Worm (Caenorhabditis elegans): ENCODE results near the gene der-2.

der-2 gene

DNA sequence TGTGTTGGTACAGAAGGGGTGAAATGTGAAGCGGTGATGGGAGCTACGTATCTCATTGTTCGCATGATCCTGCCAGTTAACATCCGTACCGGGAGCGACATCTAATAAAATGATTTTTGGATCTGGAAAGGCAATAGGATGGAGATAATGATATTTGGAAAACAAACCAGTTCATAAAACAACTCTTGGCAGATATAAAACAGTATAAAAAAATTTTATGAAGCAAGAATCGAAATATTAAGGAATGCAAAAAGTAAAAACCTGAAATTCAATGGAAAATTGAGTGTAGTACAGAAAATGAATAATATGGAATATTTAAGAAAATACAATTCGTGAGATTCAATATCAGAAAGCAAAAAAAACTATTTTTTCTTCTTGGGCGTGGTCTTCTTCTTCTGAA is 3.7 kb upstream of the der-2 start, which contains the start of gene hsp-75 (continued):
- no peak for TF ChIP-seq madf-9 (GFP tag; conservative IDR thresholded peaks at IDR 0.05)
- no peak for TF ChIP-seq dve-1 (tag; optimal IDR thresholded peaks at IDR 0.05; ENCODE audit: insufficient read depth)
- TF ChIP-seq gei-8 (GFP tag; optimal IDR thresholded peaks at IDR 0.05): no peak
- no peak for TF ChIP-seq egl-27 (tag; optimal IDR thresholded peaks at IDR 0.05)
- no peak for TF ChIP-seq lin-29 (GFP tag; IDR thresholded peaks at IDR 0.05)
- TF ChIP-seq D1046.2 (GFP tag; IDR thresholded peaks at IDR 0.05): no peak
- no peak for TF ChIP-seq mdt-29 (GFP tag; IDR thresholded peaks at IDR 0.05)

DNA sequence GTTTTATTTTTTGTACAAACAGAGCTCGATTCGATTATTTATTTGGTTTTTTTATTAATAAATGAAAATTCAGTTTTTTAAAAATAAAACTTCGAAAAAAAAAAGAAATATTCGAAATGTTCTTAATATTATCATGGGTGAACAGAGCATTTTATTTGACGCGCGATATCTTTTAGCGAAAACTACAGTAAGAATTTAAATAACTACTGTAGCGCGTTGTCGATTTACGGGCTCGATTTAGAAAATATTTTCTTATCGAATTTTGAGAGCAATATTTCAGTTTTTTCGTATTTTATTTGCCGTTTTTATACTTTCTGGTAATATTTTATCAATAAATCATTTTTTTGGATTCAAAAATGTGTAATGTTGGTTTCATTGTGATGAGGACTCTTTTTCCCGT is 1.8 kb downstream of the der-2 start:
- TF ChIP-seq ceh-62 (tag; optimal IDR thresholded peaks at IDR 0.05): no peak
- TF ChIP-seq nhr-10 (tag; optimal IDR thresholded peaks at IDR 0.05): no peak
- TF ChIP-seq nhr-102 (tag; optimal IDR thresholded peaks at IDR 0.05): peak; percentile 23
- no peak for TF ChIP-seq daf-16 (GFP tag; optimal IDR thresholded peaks at IDR 0.05)
- TF ChIP-seq daf-16 (tag; optimal IDR thresholded peaks at IDR 0.05): peak; percentile 1
- TF ChIP-seq duxl-1 (tag; optimal IDR thresholded peaks at IDR 0.05; ENCODE audit: poor library complexity): peak; percentile 16
- peak in 1 of 2 experiments; percentile 52 for TF ChIP-seq lsy-2 (tag; optimal IDR thresholded peaks at IDR 0.05)
- no peak for TF ChIP-seq lir-3 (tag; optimal IDR thresholded peaks at IDR 0.05)
- TF ChIP-seq tra-1 (GFP tag; IDR thresholded peaks at IDR 0.05): no peak
- no peak for TF ChIP-seq zag-1 (tag; optimal IDR thresholded peaks at IDR 0.05)
- peak; percentile 65 for TF ChIP-seq R02D3.7 (tag; optimal IDR thresholded peaks at IDR 0.05)

ce11 chrIII:7216924-7217521 is 5.9 kb downstream of the der-2 start:
- TF ChIP-seq cey-2 (tag; optimal IDR thresholded peaks at IDR 0.05; ENCODE audit: borderline replicate concordance, insufficient read depth) (no peak), dmd-6 (GFP tag; IDR thresholded peaks at IDR 0.05) (no peak), T20F7.1 (GFP tag; optimal IDR thresholded peaks at IDR 0.05) (no peak), ama-1 (optimal IDR thresholded peaks at IDR 0.05) (no peak), lsy-2 (tag; optimal IDR thresholded peaks at IDR 0.05) (peak in 1 of 2 experiments; percentile 18), nhr-48 (tag; optimal IDR thresholded peaks at IDR 0.05) (no peak), ceh-62 (tag; optimal IDR thresholded peaks at IDR 0.05) (no peak), duxl-1 (tag; optimal IDR thresholded peaks at IDR 0.05; ENCODE audit: poor library complexity) (no peak), ctbp-1 (GFP tag; IDR thresholded peaks at IDR 0.05) (no peak), egl-27 (tag; optimal IDR thresholded peaks at IDR 0.05) (no peak), egl-43 (GFP tag; IDR thresholded peaks at IDR 0.05) (no peak), snpc-4 (tag; optimal IDR thresholded peaks at IDR 0.05) (no peak), gei-8 (GFP tag; optimal IDR thresholded peaks at IDR 0.05) (no peak), lir-3 (tag; optimal IDR thresholded peaks at IDR 0.05) (no peak), lin-1 (GFP tag; IDR thresholded peaks at IDR 0.05) (no peak), ceh-32 (tag; optimal IDR thresholded peaks at IDR 0.05; ENCODE audit: poor library complexity) (no peak), lin-15B (tag; optimal IDR thresholded peaks at IDR 0.05) (no peak), mxl-2 (GFP tag; conservative IDR thresholded peaks at IDR 0.05) (no peak), nhr-28 (tag; optimal IDR thresholded peaks at IDR 0.05) (peak; percentile 5), ces-1 (GFP tag; optimal IDR thresholded peaks at IDR 0.05) (no peak), Y48G9A.11 (GFP tag; IDR thresholded peaks at IDR 0.05) (no peak), F10B5.3 (tag; optimal IDR thresholded peaks at IDR 0.05) (no peak), unc-39 (tag; optimal IDR thresholded peaks at IDR 0.05) (no peak), tra-1 (GFP tag; IDR thresholded peaks at IDR 0.05) (no peak), mdl-1 (tag; optimal IDR thresholded peaks at IDR 0.05) (peak in 1 of 2 experiments; percentile 0), mep-1 (tag; optimal IDR thresholded peaks at IDR 0.05) (no peak), dmd-9 (GFP tag; IDR thresholded peaks at IDR 0.05) (no peak), tag-97 (GFP tag; IDR thresholded peaks at IDR 0.05) (no peak), rbr-2 (tag; optimal IDR thresholded peaks at IDR 0.05) (no peak), T26A8.4 (GFP tag; IDR thresholded peaks at IDR 0.05) (no peak), nhr-237 (tag; optimal IDR thresholded peaks at IDR 0.05) (no peak), snpc-1.2 (GFP tag; IDR thresholded peaks at IDR 0.05) (no peak), D1046.2 (GFP tag; IDR thresholded peaks at IDR 0.05) (no peak), aha-1 (tag) (peak; percentile 84), Y105C5A.15 (GFP tag; IDR thresholded peaks at IDR 0.05) (no peak), F49E8.2 (tag; optimal IDR thresholded peaks at IDR 0.05; ENCODE audit: borderline replicate concordance) (no peak), nhr-11 (tag; optimal IDR thresholded peaks at IDR 0.05) (peak; percentile 82)
